Worm (Caenorhabditis elegans): ENCODE data around the gene npr-43.

Gene npr-43

DNA sequence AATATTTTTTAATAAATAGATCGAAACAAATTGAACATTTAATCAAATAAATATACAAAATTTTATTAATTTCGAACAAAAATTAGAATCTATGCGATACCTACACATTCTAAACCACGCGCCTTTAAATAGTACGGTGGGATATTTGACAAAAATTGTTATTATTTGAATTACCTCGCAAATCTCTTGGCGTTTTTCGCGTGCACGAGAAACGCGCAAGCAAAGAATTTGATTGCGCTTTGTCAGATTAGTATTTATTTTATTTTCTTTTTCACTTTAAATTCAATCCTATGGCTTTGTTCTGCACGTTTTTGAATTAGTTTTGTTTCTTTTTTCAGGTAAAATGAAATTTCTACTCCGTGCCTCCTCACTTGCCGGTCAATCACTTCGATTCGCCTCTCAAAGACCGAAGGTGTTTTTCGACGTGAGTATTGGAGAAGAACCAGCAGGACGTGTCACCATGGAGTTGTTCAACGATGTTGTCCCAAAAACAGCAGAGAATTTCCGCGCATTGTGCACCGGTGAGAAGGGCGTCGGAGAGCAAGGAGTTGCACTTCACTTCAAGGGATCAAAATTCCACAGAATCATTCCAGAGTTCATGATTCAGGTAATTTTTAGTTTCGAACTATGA, 23.0 kb downstream of the npr-43 start, which contains the start of gene cyn-1 (continued):
- no peak for TF ChIP-seq F39B2.1 (GFP tag; IDR thresholded peaks at IDR 0.05)
- TF ChIP-seq attf-5 (GFP tag; optimal IDR thresholded peaks at IDR 0.05), result peak; percentile 32
- TF ChIP-seq B0336.3 (GFP tag; IDR thresholded peaks at IDR 0.05), result peak; percentile 82
- TF ChIP-seq lin-35 (GFP tag; optimal IDR thresholded peaks at IDR 0.05), result peak; percentile 61 to 96 (median 74)
- TF ChIP-seq ama-1 (optimal IDR thresholded peaks at IDR 0.05), result peak; percentile 20
- TF ChIP-seq ama-1 (GFP tag; optimal IDR thresholded peaks at IDR 0.05), result no peak
- TF ChIP-seq Y53F4B.3 (GFP tag; IDR thresholded peaks at IDR 0.05), result no peak
- peak; percentile 96 for TF ChIP-seq ztf-18 (tag; optimal IDR thresholded peaks at IDR 0.05)
- TF ChIP-seq Y53G8AR.9 (GFP tag; conservative IDR thresholded peaks at IDR 0.05), result peak; percentile 91
- no peak for TF ChIP-seq sea-2 (GFP tag; IDR thresholded peaks at IDR 0.05)
- no peak for TF ChIP-seq unc-62 (GFP tag; optimal IDR thresholded peaks at IDR 0.05)
- TF ChIP-seq F22D6.2 (tag; optimal IDR thresholded peaks at IDR 0.05), result peak; percentile 15
- TF ChIP-seq hrde-1 (tag; optimal IDR thresholded peaks at IDR 0.05; ENCODE audit: borderline replicate concordance), result peak; percentile 55
- no peak for TF ChIP-seq zim-3 (tag; optimal IDR thresholded peaks at IDR 0.05)
- TF ChIP-seq efl-1 (GFP tag; optimal IDR thresholded peaks at IDR 0.05), result peak; percentile 81
- 0 out of 2 replicates have a peak, but pooled peaks have one; percentile 11 for TF ChIP-seq ceh-91 (GFP tag; IDR thresholded peaks at IDR 0.05)
- TF ChIP-seq rcor-1 (GFP tag; IDR thresholded peaks at IDR 0.05), result peak; percentile 53
- TF ChIP-seq egl-44 (GFP tag; IDR thresholded peaks at IDR 0.05), result no peak
- TF ChIP-seq Y56A3A.18 (GFP tag; IDR thresholded peaks at IDR 0.05), result peak; percentile 69; the same call in 1 of the 2 replicates
- peak; percentile 66 for TF ChIP-seq madf-6 (GFP tag; IDR thresholded peaks at IDR 0.05)
- TF ChIP-seq pbrm-1 (GFP tag; IDR thresholded peaks at IDR 0.05), result peak; percentile 25; the same call in 1 of the 2 replicates
- TF ChIP-seq K11D2.4 (GFP tag; IDR thresholded peaks at IDR 0.05), result peak; percentile 25; the same call in 1 of the 2 replicates
- TF ChIP-seq rec-8 (tag; optimal IDR thresholded peaks at IDR 0.05), result no peak
- TF ChIP-seq snpc-3.4 (tag; optimal IDR thresholded peaks at IDR 0.05), result peak; percentile 71
- peak; percentile 58 for TF ChIP-seq F23B12.7 (tag; optimal IDR thresholded peaks at IDR 0.05; ENCODE audit: insufficient read depth)
- TF ChIP-seq snpc-1.3 (tag; optimal IDR thresholded peaks at IDR 0.05; ENCODE audit: insufficient read depth), result peak; percentile 79
- peak in 1 of 2 experiments; percentile 44 for TF ChIP-seq let-607 (tag; optimal IDR thresholded peaks at IDR 0.05)
- TF ChIP-seq unc-130 (GFP tag; optimal IDR thresholded peaks at IDR 0.05), result peak; percentile 19
- TF ChIP-seq tbp1 (GFP tag; optimal IDR thresholded peaks at IDR 0.05), result peak; percentile 66
- TF ChIP-seq ZK185.1 (tag; optimal IDR thresholded peaks at IDR 0.05; ENCODE audit: poor library complexity, severe bottlenecking), result peak; percentile 67
- TF ChIP-seq cebp-1 (GFP tag; IDR thresholded peaks at IDR 0.05), result no peak
- peak; percentile 72 for TF ChIP-seq cebp-1 (tag; optimal IDR thresholded peaks at IDR 0.05)
- TF ChIP-seq nhr-120 (GFP tag; IDR thresholded peaks at IDR 0.05), result no peak

- TF ChIP-seq ama-1 (optimal IDR thresholded peaks at IDR 0.05) (peak; percentile 76), ama-1 (GFP tag; optimal IDR thresholded peaks at IDR 0.05) (peak in 1 of 2 experiments; percentile 80), nfya-1 (tag; optimal IDR thresholded peaks at IDR 0.05; ENCODE audit: borderline replicate concordance, insufficient read depth) (no peak), ztf-26 (tag; optimal IDR thresholded peaks at IDR 0.05) (peak; percentile 72), F57C9.4 (tag; optimal IDR thresholded peaks at IDR 0.05) (peak; percentile 60), tbx-9 (tag; optimal IDR thresholded peaks at IDR 0.05; ENCODE audit: borderline replicate concordance) (no peak), rcor-1 (GFP tag; IDR thresholded peaks at IDR 0.05) (no peak), nhr-179 (tag; optimal IDR thresholded peaks at IDR 0.05) (no peak), bed-2 (GFP tag; IDR thresholded peaks at IDR 0.05) (no peak), K11D2.4 (GFP tag; IDR thresholded peaks at IDR 0.05) (peak; percentile 59; the same call in 1 of the 2 replicates), hrde-1 (tag; optimal IDR thresholded peaks at IDR 0.05; ENCODE audit: borderline replicate concordance) (peak; percentile 63), ztf-6 (GFP tag; IDR thresholded peaks at IDR 0.05) (no peak), lsl-1 (GFP tag; optimal IDR thresholded peaks at IDR 0.05) (peak; percentile 2), cebp-1 (GFP tag; IDR thresholded peaks at IDR 0.05) (no peak), cebp-1 (tag; optimal IDR thresholded peaks at IDR 0.05) (peak; percentile 70), pbrm-1 (GFP tag; IDR thresholded peaks at IDR 0.05) (peak; percentile 76), snpc-4 (GFP tag; optimal IDR thresholded peaks at IDR 0.05) (no peak), snpc-4 (tag; optimal IDR thresholded peaks at IDR 0.05) (peak in 3 of 4 experiments; percentile 51 to 63 (median 59)), pha-4 (tag; optimal IDR thresholded peaks at IDR 0.05) (no peak), lin-35 (GFP tag; optimal IDR thresholded peaks at IDR 0.05) (peak in 1 of 3 experiments; percentile 23), F37B4.10 (GFP tag; IDR thresholded peaks at IDR 0.05) (no peak)
Observed at ce11 chrV:14354258-14354877, 24.5 kb downstream of the npr-43 start, which contains the start of gene Y49A3A.3. Gene Y49A3A.3, plus strand, starts transcription at chrV:14354410.

Data from whole organism, young adult.